Worm (Caenorhabditis elegans): ENCODE measurements around the gene lact-1.

DNA sequence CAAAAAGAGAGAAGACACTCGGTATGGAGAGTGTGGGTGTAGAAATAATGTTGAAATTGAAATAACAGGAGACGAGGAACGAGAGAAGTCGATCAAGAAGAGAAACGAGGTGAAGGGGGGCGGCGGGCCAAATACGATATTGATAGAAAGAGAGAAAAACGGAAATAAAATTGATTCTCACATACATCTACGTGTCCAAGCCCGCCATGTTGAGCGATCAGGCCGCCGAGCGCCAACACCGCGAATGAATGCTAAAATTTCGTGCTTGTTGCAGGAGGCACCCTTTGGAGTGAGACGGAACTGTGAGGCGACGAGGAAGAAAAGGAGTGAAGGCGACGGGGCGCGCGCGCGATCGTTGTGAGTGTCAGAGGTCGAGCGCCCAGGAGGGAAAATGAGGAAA lies 17.3 kb downstream of the lact-1 start, which contains the start of gene F46H5.7:
- TF ChIP-seq W03F9.2 (tag; optimal IDR thresholded peaks at IDR 0.05) (no peak), dao-5 (tag; optimal IDR thresholded peaks at IDR 0.05) (no peak)
